Worm (Caenorhabditis elegans): ENCODE measurements around the gene nck-1.

ce11 chrX:4192235-4192634, 39.0 kb upstream of the nck-1 start:
- TF ChIP-seq fos-1 (tag; optimal IDR thresholded peaks at IDR 0.05) (no peak), ztf-4 (tag; optimal IDR thresholded peaks at IDR 0.05) (no peak), zag-1 (tag; optimal IDR thresholded peaks at IDR 0.05) (no peak), ceh-16 (tag; optimal IDR thresholded peaks at IDR 0.05) (no peak), aly-2 (tag; optimal IDR thresholded peaks at IDR 0.05) (no peak), blmp-1 (tag; optimal IDR thresholded peaks at IDR 0.05; ENCODE audit: insufficient read depth) (no peak), nhr-25 (tag; optimal IDR thresholded peaks at IDR 0.05) (no peak), skn-1 (tag; optimal IDR thresholded peaks at IDR 0.05) (no peak)
